Fruit fly (Drosophila melanogaster) whole organism, embryonic: ENCODE results near the gene CG10663.

Source experiments
- CG12659 ChIP-seq: fragments of 200-800 bp; sonication (Bioruptor generic); optimal IDR thresholded peaks from 3 replicates; lab custom pipeline; 2017; ENCODE audit warnings: mild to moderate bottlenecking, missing biosample characterization, missing genetic modification reagents, missing genetic modification characterization
- CG13287 ChIP-seq: fragments of 200-800 bp; sonication (Bioruptor generic); IDR thresholded peaks from 2 replicates; pipeline ENCODE4 v1.3.6; 2022; ENCODE audit warnings: missing biosample characterization, missing genetic modification characterization; ENCODE audit not compliant: partially characterized antibody
- CG13894 ChIP-seq: fragments of 200-800 bp; sonication (Bioruptor generic); optimal IDR thresholded peaks from 3 replicates; lab custom pipeline; 2018; ENCODE audit warnings: missing biosample characterization, mild to moderate bottlenecking, missing genetic modification characterization, moderate library complexity
- CG14050 ChIP-seq: fragments of 200-800 bp; sonication (Bioruptor generic); IDR thresholded peaks from 3 replicates; pipeline ENCODE4 v1.3.6; 2022; ENCODE audit warnings: missing biosample characterization, missing genetic modification characterization
- CG15514 ChIP-seq: fragments of 200-800 bp; sonication (Bioruptor generic); optimal IDR thresholded peaks from 3 replicates; lab custom pipeline; 2017; ENCODE audit warnings: missing biosample characterization, missing genetic modification characterization, mild to moderate bottlenecking, moderate library complexity, missing genetic modification reagents
- CG16813 ChIP-seq: fragments of 200-800 bp; sonication (Bioruptor generic); IDR thresholded peaks from 3 replicates; pipeline ENCODE4 v1.3.6; 2022; ENCODE audit warnings: missing biosample characterization, missing genetic modification characterization; ENCODE audit not compliant: partially characterized antibody
- CG17361 ChIP-seq: fragments of 200-800 bp; sonication (Bioruptor generic); IDR thresholded peaks from 3 replicates; pipeline ENCODE4 v1.3.6; 2022; ENCODE audit warnings: missing biosample characterization, missing genetic modification characterization
- CG18599 ChIP-seq: fragments of 200-800 bp; sonication (Bioruptor generic); optimal IDR thresholded peaks from 3 replicates; lab custom pipeline; 2017; ENCODE audit warnings: missing biosample characterization, missing genetic modification characterization, mild to moderate bottlenecking, moderate library complexity, missing genetic modification reagents
- CG2116 ChIP-seq: fragments of 200-800 bp; sonication (Bioruptor generic); optimal IDR thresholded peaks from 3 replicates; lab custom pipeline; 2018; ENCODE audit warnings: missing biosample characterization, mild to moderate bottlenecking, missing genetic modification characterization
- CG2889 ChIP-seq: fragments of 200-800 bp; sonication (Bioruptor generic); IDR thresholded peaks from 3 replicates; pipeline ENCODE4 v1.3.6; 2022; ENCODE audit warnings: missing biosample characterization, missing genetic modification characterization
- CG33213 ChIP-seq: fragments of 200-800 bp; sonication (Bioruptor generic); optimal IDR thresholded peaks from 3 replicates; lab custom pipeline; 2016; ENCODE audit warnings: missing biosample characterization, missing genetic modification characterization
- CG34224 ChIP-seq: fragments of 200-800 bp; sonication (Bioruptor generic); IDR thresholded peaks from 3 replicates; pipeline ENCODE4 v1.3.6; 2022; ENCODE audit warnings: missing biosample characterization, missing genetic modification characterization; ENCODE audit not compliant: partially characterized antibody
- CG5953 ChIP-seq: fragments of 200-800 bp; sonication (Bioruptor generic); IDR thresholded peaks from 2 replicates; pipeline ENCODE4 v1.3.6; 2022; ENCODE audit warnings: missing biosample characterization, missing genetic modification characterization
- CG6765 ChIP-seq: fragments of 200-800 bp; sonication (Bioruptor generic); optimal IDR thresholded peaks from 3 replicates; lab custom pipeline; 2017; ENCODE audit warnings: missing biosample characterization, mild to moderate bottlenecking, missing genetic modification characterization
- CG7745 ChIP-seq: fragments of 200-800 bp; sonication (Bioruptor generic); optimal IDR thresholded peaks from 2 replicates; lab custom pipeline; 2018; ENCODE audit warnings: missing biosample characterization, mild to moderate bottlenecking, missing genetic modification characterization, moderate library complexity
- CG7839 ChIP-seq: fragments of 200-800 bp; sonication (Bioruptor generic); optimal IDR thresholded peaks from 3 replicates; lab custom pipeline; 2018; ENCODE audit warnings: missing biosample characterization, mild to moderate bottlenecking, missing genetic modification characterization, moderate library complexity
- CG8478 ChIP-seq: fragments of >200 bp; optimal IDR thresholded peaks from 2 replicates; lab custom pipeline; 2018
- CG9437 ChIP-seq: fragments of 200-800 bp; sonication (Bioruptor generic); optimal IDR thresholded peaks from 2 replicates; lab custom pipeline; 2018; ENCODE audit warnings: missing biosample characterization, mild to moderate bottlenecking, missing genetic modification characterization
- CTCF ChIP-seq: fragments of 200-800 bp; sonication (Bioruptor generic); optimal IDR thresholded peaks from 2 replicates; lab custom pipeline; 2017; ENCODE audit warnings: missing biosample characterization, mild to moderate bottlenecking, missing genetic modification characterization, moderate library complexity
- Dek ChIP-seq: fragments of 200-800 bp; sonication (Bioruptor generic); optimal IDR thresholded peaks from 3 replicates; lab custom pipeline; 2019; ENCODE audit warnings: missing biosample characterization, mild to moderate bottlenecking, missing genetic modification characterization, moderate library complexity
- Dfd ChIP-seq, 2 experiments: fragments of >200 bp; optimal IDR thresholded peaks; 2 replicates each; lab custom pipeline; 2017; ENCODE audit warnings: missing biosample characterization in 2 of 2, missing genetic modification characterization in 2 of 2
- Doc2 ChIP-seq: fragments of 200-800 bp; sonication (Bioruptor generic); IDR thresholded peaks from 2 replicates; pipeline ENCODE4 v1.3.6; 2022; ENCODE audit warnings: missing biosample characterization, missing genetic modification characterization
- Dref ChIP-seq: fragments of 200-800 bp; sonication (Bioruptor generic); IDR thresholded peaks from 2 replicates; pipeline ENCODE4 v1.3.6; 2022; ENCODE audit warnings: missing biosample characterization, missing genetic modification characterization
- Elba2 ChIP-seq: fragments of 200-800 bp; sonication (Bioruptor generic); optimal IDR thresholded peaks from 3 replicates; lab custom pipeline; 2016; ENCODE audit warnings: missing biosample characterization, missing genetic modification characterization
- Gug ChIP-seq: fragments of 200-800 bp; sonication (Bioruptor generic); IDR thresholded peaks from 4 replicates; pipeline ENCODE4 v1.3.6; 2022; ENCODE audit warnings: missing biosample characterization, missing genetic modification characterization
- Meics ChIP-seq: fragments of 200-800 bp; sonication (Bioruptor generic); optimal IDR thresholded peaks from 2 replicates; lab custom pipeline; 2017; ENCODE audit warnings: missing biosample characterization, mild to moderate bottlenecking, missing genetic modification characterization
- Myb ChIP-seq: fragments of 200-800 bp; sonication (Bioruptor generic); optimal IDR thresholded peaks from 2 replicates; lab custom pipeline; 2016; ENCODE audit warnings: missing biosample characterization, missing genetic modification characterization
- Opbp ChIP-seq: fragments of 200-800 bp; sonication (Bioruptor generic); IDR thresholded peaks from 3 replicates; pipeline ENCODE4 v1.3.6; 2022; ENCODE audit warnings: missing biosample characterization, missing genetic modification characterization; ENCODE audit not compliant: partially characterized antibody
- Stat92E ChIP-seq, 3 experiments: fragments of >200 bp in 2 of 3; fragments of 200-800 bp in 1 of 3; sonication (Bioruptor generic) in 1 of 3; optimal IDR thresholded peaks; 2 replicates each; lab custom pipeline; 2017 to 2019; ENCODE audit warnings: missing biosample characterization in 3 of 3, missing genetic modification characterization in 3 of 3, mild to moderate bottlenecking in 1 of 3, moderate library complexity in 1 of 3
- Taf1 ChIP-seq: fragments of 200-800 bp; sonication (Bioruptor generic); IDR thresholded peaks from 2 replicates; pipeline ENCODE4 v1.3.6; 2022; ENCODE audit warnings: missing biosample characterization, missing genetic modification characterization
- YL-1 ChIP-seq: fragments of 200-800 bp; sonication (Bioruptor generic); optimal IDR thresholded peaks from 3 replicates; lab custom pipeline; 2017; ENCODE audit warnings: missing biosample characterization, mild to moderate bottlenecking, missing genetic modification characterization
- aop ChIP-seq: fragments of 200-800 bp; sonication (Bioruptor generic); IDR thresholded peaks from 2 replicates; pipeline ENCODE4 v1.3.6; 2022; ENCODE audit warnings: missing biosample characterization, missing genetic modification characterization
- ap ChIP-seq: fragments of 200-800 bp; sonication (Bioruptor generic); IDR thresholded peaks from 2 replicates; pipeline ENCODE4 v1.3.6; 2022; ENCODE audit warnings: missing biosample characterization, missing genetic modification characterization
- chm ChIP-seq: fragments of 200-800 bp; sonication (Bioruptor generic); IDR thresholded peaks from 2 replicates; pipeline ENCODE4 v1.3.6; 2022; ENCODE audit warnings: missing biosample characterization, missing genetic modification characterization
- crol ChIP-seq: fragments of 200-800 bp; sonication (Bioruptor generic); IDR thresholded peaks from 2 replicates; pipeline ENCODE4 v1.3.6; 2022; ENCODE audit warnings: missing biosample characterization, missing genetic modification characterization
- crp ChIP-seq, 2 experiments: fragments of 200-800 bp; sonication (Bioruptor generic); optimal IDR thresholded peaks; 2 replicates in 1 of 2; 3 replicates in 1 of 2; lab custom pipeline; 2017; ENCODE audit warnings: missing biosample characterization in 2 of 2, missing genetic modification characterization in 2 of 2, mild to moderate bottlenecking in 1 of 2, moderate library complexity in 1 of 2
- dan ChIP-seq: fragments of 200-800 bp; sonication (Bioruptor generic); IDR thresholded peaks from 2 replicates; pipeline ENCODE4 v1.3.6; 2022; ENCODE audit warnings: missing biosample characterization, missing genetic modification characterization
- disco-r ChIP-seq: fragments of 200-800 bp; sonication (Bioruptor generic); optimal IDR thresholded peaks from 2 replicates; lab custom pipeline; 2016; ENCODE audit warnings: missing biosample characterization, missing genetic modification characterization
- dpn ChIP-seq, 2 experiments: fragments of 200-800 bp; sonication (Bioruptor generic); optimal IDR thresholded peaks; 3 replicates each; lab custom pipeline; 2016; ENCODE audit warnings: missing biosample characterization in 2 of 2, missing genetic modification characterization in 2 of 2
- emc ChIP-seq: fragments of 200-800 bp; sonication (Bioruptor generic); optimal IDR thresholded peaks from 2 replicates; lab custom pipeline; 2016; ENCODE audit warnings: missing biosample characterization, missing genetic modification characterization
- grau ChIP-seq: fragments of 200-800 bp; optimal IDR thresholded peaks from 3 replicates; lab custom pipeline; 2019; ENCODE audit warnings: missing biosample characterization, mild to moderate bottlenecking, missing genetic modification characterization, moderate library complexity
- h ChIP-seq: fragments of >200 bp; optimal IDR thresholded peaks from 2 replicates; lab custom pipeline; 2017
- mirr ChIP-seq: fragments of 200-800 bp; sonication (Bioruptor generic); optimal IDR thresholded peaks from 3 replicates; lab custom pipeline; 2018; ENCODE audit warnings: missing biosample characterization, mild to moderate bottlenecking, missing genetic modification characterization
- pb ChIP-seq: fragments of 200-800 bp; sonication (Bioruptor generic); optimal IDR thresholded peaks from 3 replicates; lab custom pipeline; 2016; ENCODE audit warnings: missing biosample characterization, missing genetic modification characterization
- pnt ChIP-seq: fragments of 200-800 bp; sonication (Bioruptor generic); optimal IDR thresholded peaks from 3 replicates; lab custom pipeline; 2016; ENCODE audit warnings: missing biosample characterization, missing genetic modification characterization
- row ChIP-seq: fragments of 200-800 bp; sonication (Bioruptor generic); IDR thresholded peaks from 3 replicates; pipeline ENCODE4 v1.3.6; 2022; ENCODE audit warnings: missing biosample characterization, missing genetic modification characterization
- sens-2 ChIP-seq: fragments of 200-800 bp; sonication (Bioruptor generic); IDR thresholded peaks from 2 replicates; pipeline ENCODE4 v1.3.6; 2022; ENCODE audit warnings: missing biosample characterization, missing genetic modification characterization
- tgo ChIP-seq: fragments of 200-800 bp; sonication (Bioruptor generic); IDR thresholded peaks from 3 replicates; pipeline ENCODE4 v1.3.6; 2022; ENCODE audit warnings: missing biosample characterization, missing genetic modification characterization
- vvl ChIP-seq: fragments of 200-800 bp; sonication (Bioruptor generic); IDR thresholded peaks from 2 replicates; pipeline ENCODE4 v1.3.6; 2022; ENCODE audit warnings: missing biosample characterization, missing genetic modification characterization
- wek ChIP-seq: fragments of 200-800 bp; sonication (Bioruptor generic); optimal IDR thresholded peaks from 3 replicates; lab custom pipeline; 2018; ENCODE audit warnings: missing biosample characterization, mild to moderate bottlenecking, missing genetic modification characterization, moderate library complexity
- z ChIP-seq: fragments of 200-800 bp; sonication (Bioruptor generic); IDR thresholded peaks from 3 replicates; pipeline ENCODE4 v1.3.6; 2022; ENCODE audit warnings: missing biosample characterization, missing genetic modification characterization

Gene CG10663

DNA sequence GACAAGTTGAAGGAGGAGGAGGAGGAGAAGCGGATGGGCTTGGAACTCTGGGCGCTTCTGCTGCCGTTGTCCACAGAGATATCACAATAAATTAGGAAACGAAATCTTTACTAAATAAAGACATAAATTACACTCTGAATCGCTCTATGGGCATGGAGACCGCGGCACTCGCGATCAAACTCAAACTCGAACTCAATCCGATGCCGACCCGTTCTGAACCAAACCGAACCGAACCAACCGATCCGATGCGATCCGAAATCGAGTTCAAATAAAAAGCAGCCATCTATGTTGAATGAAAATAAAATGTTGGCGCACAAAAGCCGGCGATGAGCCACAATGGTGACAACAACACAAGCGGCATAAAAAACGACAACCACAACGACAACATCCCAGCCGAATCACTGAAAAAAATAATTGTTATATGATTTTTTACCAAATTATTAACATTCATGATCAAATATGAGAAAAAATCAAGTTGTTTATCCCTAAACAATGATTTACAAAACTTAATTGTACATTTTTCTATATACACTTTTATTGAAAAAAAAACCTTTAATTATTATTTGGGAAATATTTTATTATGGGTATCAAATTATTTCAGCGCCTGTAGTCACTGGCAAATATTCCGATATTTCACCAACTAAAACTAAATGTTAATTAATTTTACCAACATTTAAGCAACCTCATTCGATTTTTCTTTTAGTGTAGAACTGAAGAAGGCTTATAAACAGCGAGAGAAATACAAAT lies 27.7 kb downstream of the CG10663 start (continued):
- TF ChIP-seq chm (GFP tag; lab: Robert Waterston, UW), result no peak
- no peak for TF ChIP-seq Myb
- peak; percentile 71 for TF ChIP-seq Meics (GFP tag; lab: Kevin White, UChicago)
- TF ChIP-seq sens-2, result peak; percentile 36; the same call in 1 of the 2 replicates
- TF ChIP-seq Opbp (GFP tag; lab: Robert Waterston, UW), result no peak
- TF ChIP-seq Dfd (GFP tag; optimal IDR thresholded peaks at IDR 0.05; lab: Kevin White, UChicago), result no peak
- no peak; the same call in 1 of the 2 replicates for TF ChIP-seq vvl
- no peak for TF ChIP-seq Taf1 (GFP tag; lab: Robert Waterston, UW)
- no peak for TF ChIP-seq mirr (GFP tag; lab: Kevin White, UChicago)
- no peak for TF ChIP-seq crol (GFP tag; lab: Robert Waterston, UW)
- no peak for TF ChIP-seq CG34224 (GFP tag; lab: Robert Waterston, UW)
- no peak for TF ChIP-seq CG16813 (GFP tag; lab: Robert Waterston, UW)
- no peak for TF ChIP-seq CG14050 (GFP tag; lab: Robert Waterston, UW)
- peak in 1 of 2 experiments; percentile 17 for TF ChIP-seq crp (GFP tag; optimal IDR thresholded peaks at IDR 0.05; lab: Kevin White, UChicago)
- TF ChIP-seq CG33213 (GFP tag; lab: Kevin White, UChicago), result no peak
- TF ChIP-seq row, result peak; percentile 67
- no peak; the same call in 1 of the 2 replicates for TF ChIP-seq CG13287 (GFP tag; lab: Robert Waterston, UW)
- TF ChIP-seq pb (GFP tag; lab: Kevin White, UChicago), result no peak
- no peak for TF ChIP-seq h (lab: Kevin White, UChicago)
- TF ChIP-seq YL-1 (GFP tag; lab: Kevin White, UChicago), result no peak
- TF ChIP-seq CG5953, result no peak
- TF ChIP-seq CG7839 (tag; lab: Kevin White, UChicago), result peak; percentile 88
- TF ChIP-seq CTCF (GFP tag; lab: Kevin White, UChicago), result no peak
- TF ChIP-seq emc (GFP tag; lab: Kevin White, UChicago), result no peak
- no peak for TF ChIP-seq CG7745 (tag; lab: Kevin White, UChicago)
- TF ChIP-seq dpn (GFP tag; optimal IDR thresholded peaks at IDR 0.05; lab: Kevin White, UChicago), result peak; percentile 52 to 69
- peak; percentile 84 for TF ChIP-seq grau
- TF ChIP-seq CG9437 (GFP tag; lab: Kevin White, UChicago), result peak; percentile 79
- TF ChIP-seq aop (GFP tag; lab: Robert Waterston, UW), result no peak
- no peak for TF ChIP-seq CG8478 (lab: Kevin White, UChicago)
- peak; percentile 70 for TF ChIP-seq tgo (GFP tag; lab: Robert Waterston, UW)
- no peak for TF ChIP-seq Dref (GFP tag; lab: Robert Waterston, UW)
- TF ChIP-seq Gug, result peak; percentile 22; the same call in 1 of the 4 replicates
- peak; percentile 8 for TF ChIP-seq CG6765 (GFP tag; lab: Kevin White, UChicago)
- peak; percentile 72 for TF ChIP-seq CG12659 (GFP tag; lab: Kevin White, UChicago)
- peak; percentile 21 for TF ChIP-seq disco-r
- peak; percentile 46 for TF ChIP-seq CG18599
- TF ChIP-seq pnt (GFP tag; lab: Kevin White, UChicago), result peak; percentile 22
- no peak for TF ChIP-seq CG15514 (GFP tag; lab: Kevin White, UChicago)
- TF ChIP-seq ap (GFP tag; lab: Robert Waterston, UW), result peak; percentile 44; the same call in 1 of the 2 replicates
- TF ChIP-seq CG2889, result no peak
- TF ChIP-seq CG17361, result peak; percentile 97
- TF ChIP-seq CG13894 (tag; lab: Kevin White, UChicago), result no peak
- no peak for TF ChIP-seq Elba2 (GFP tag; lab: Kevin White, UChicago)
- TF ChIP-seq Dek (tag; lab: Kevin White, UChicago), result peak; percentile 48
- peak; percentile 62; the same call in 1 of the 3 replicates for TF ChIP-seq z (GFP tag; lab: Robert Waterston, UW)
- peak in 1 of 3 experiments; percentile 85 for TF ChIP-seq Stat92E (GFP tag; optimal IDR thresholded peaks at IDR 0.05; lab: Kevin White, UChicago)
- TF ChIP-seq dan (GFP tag; lab: Robert Waterston, UW), result no peak
- peak; percentile 44 for TF ChIP-seq CG2116 (GFP tag; lab: Kevin White, UChicago)
- TF ChIP-seq Doc2, result no peak
- no peak for TF ChIP-seq wek (GFP tag; lab: Kevin White, UChicago)
